Fruit fly (Drosophila melanogaster): ENCODE results near the gene CG2680.

- TF ChIP-seq h (GFP tag; optimal IDR thresholded peaks at IDR 0.05) (no peak), Abd-B (GFP tag; optimal IDR thresholded peaks at IDR 0.05) (no peak), Rel (GFP tag; optimal IDR thresholded peaks at IDR 0.05) (no peak), Rel (tag; optimal IDR thresholded peaks at IDR 0.05) (peak; percentile 5), woc (GFP tag; optimal IDR thresholded peaks at IDR 0.05) (peak; percentile 39), usp (GFP tag; optimal IDR thresholded peaks at IDR 0.05) (no peak), dsf (GFP tag; optimal IDR thresholded peaks at IDR 0.05; ENCODE audit: borderline replicate concordance) (no peak), Dfd (GFP tag; optimal IDR thresholded peaks at IDR 0.05) (no peak)
These were observed 31.4 kb upstream of the CG2680 start, which contains the start of gene crm for dm6 chrX:2738663-2739062.

All from whole organism, wandering third instar larva.